Worm (Caenorhabditis elegans): ENCODE data around the gene grd-5.

grd-5 gene

DNA sequence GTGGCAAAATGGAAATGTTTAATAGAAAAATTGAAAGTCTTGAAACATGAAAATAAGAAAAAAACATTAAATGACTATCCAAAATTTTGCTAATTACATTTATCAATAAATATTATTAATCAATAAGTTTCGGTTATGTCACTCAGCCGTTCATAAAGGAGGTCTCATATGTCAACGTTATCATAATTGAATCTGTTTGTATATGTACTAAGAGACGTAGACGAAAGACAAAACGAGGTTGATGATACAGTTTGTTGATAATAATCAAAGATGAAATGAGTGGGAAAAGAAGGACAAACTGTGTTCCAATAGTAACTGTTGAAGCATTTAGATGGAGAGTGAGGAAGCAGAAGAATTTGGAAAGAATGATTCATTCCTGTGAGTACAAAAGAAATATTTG is 31.9 kb upstream of the grd-5 start:
- TF ChIP-seq elt-3 (tag; optimal IDR thresholded peaks at IDR 0.05): peak; percentile 51
- no peak for TF ChIP-seq unc-120 (tag; optimal IDR thresholded peaks at IDR 0.05; ENCODE audit: poor library complexity, severe bottlenecking)
- TF ChIP-seq ceh-83 (GFP tag; optimal IDR thresholded peaks at IDR 0.05): no peak
- no peak for TF ChIP-seq elt-1 (tag; optimal IDR thresholded peaks at IDR 0.05; ENCODE audit: borderline replicate concordance, insufficient read depth)
- TF ChIP-seq mab-5 (tag; optimal IDR thresholded peaks at IDR 0.05): no peak
- TF ChIP-seq ces-1 (GFP tag; optimal IDR thresholded peaks at IDR 0.05): no peak
- no peak for TF ChIP-seq ceh-39 (tag; optimal IDR thresholded peaks at IDR 0.05)
- no peak for TF ChIP-seq nhr-237 (tag; optimal IDR thresholded peaks at IDR 0.05)
- no peak for TF ChIP-seq blmp-1 (tag; optimal IDR thresholded peaks at IDR 0.05)

DNA sequence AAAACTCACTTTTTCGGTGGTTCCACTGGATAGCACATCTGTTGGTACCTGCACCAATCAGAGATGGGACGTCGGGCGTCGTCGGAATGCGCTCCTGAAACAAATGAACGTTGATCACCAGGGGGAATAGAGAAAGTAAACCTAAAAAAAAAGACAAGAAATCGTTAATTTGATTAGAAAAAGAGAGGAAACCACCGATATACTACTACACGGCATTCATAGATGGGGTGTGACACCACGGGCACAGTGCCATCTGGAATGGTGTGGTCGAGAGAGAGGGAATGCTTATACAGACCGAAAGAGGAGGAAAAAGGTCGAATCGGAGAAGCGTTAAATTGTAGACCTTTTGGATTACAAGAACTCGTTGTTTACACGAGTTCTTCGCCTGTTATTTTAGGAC is 30.8 kb upstream of the grd-5 start, which contains the start of gene C10B5.3:
TSS of gene C10B5.3 (minus strand) at position 101 of the 400 bp plus-strand sequence.
- TF ChIP-seq unc-39 (tag; optimal IDR thresholded peaks at IDR 0.05): no peak
- TF ChIP-seq lsy-2 (tag; optimal IDR thresholded peaks at IDR 0.05): no peak
- no peak for TF ChIP-seq snpc-4 (tag; optimal IDR thresholded peaks at IDR 0.05)
- no peak for TF ChIP-seq ztf-11 (tag; optimal IDR thresholded peaks at IDR 0.05)
- TF ChIP-seq nhr-237 (tag; optimal IDR thresholded peaks at IDR 0.05): no peak
- TF ChIP-seq ham-2 (GFP tag; optimal IDR thresholded peaks at IDR 0.05): no peak
- TF ChIP-seq nhr-28 (tag; optimal IDR thresholded peaks at IDR 0.05): no peak
- TF ChIP-seq drap-1 (GFP tag; optimal IDR thresholded peaks at IDR 0.05): no peak
- no peak for TF ChIP-seq ceh-83 (GFP tag; optimal IDR thresholded peaks at IDR 0.05)
- no peak for TF ChIP-seq sptf-1 (tag; optimal IDR thresholded peaks at IDR 0.05)
- TF ChIP-seq hlh-1 (tag; optimal IDR thresholded peaks at IDR 0.05): no peak

DNA sequence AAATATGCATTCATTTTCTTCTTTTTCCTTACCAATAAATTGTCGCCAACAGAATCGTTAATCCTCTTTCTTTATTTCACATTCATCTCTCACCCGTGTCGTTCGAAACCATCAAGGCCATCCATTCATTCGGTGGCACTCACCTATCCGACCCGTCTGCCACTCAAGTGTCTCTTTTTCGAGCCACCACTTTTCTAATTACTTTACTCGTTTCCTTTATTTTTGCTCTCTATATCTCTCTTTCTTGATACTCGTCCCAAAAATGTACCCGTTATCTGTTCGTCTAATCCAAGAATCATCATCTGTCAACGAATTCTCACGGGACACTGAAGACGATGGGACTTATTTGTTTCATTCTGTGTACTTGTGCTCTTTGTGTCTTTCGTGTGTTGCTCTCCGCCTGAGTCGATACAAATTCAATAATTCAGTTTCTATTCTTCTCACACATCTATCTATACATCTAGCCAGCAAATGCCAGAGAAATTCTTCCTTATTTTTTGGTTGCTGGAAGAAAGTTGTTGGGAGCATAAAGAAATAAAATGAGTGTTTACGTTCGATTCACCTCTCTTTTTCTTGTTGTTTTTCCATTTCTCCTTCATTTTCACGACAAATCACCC is 26.0 kb upstream of the grd-5 start:
- TF ChIP-seq ces-1 (GFP tag; optimal IDR thresholded peaks at IDR 0.05): peak; percentile 86
- TF ChIP-seq mep-1 (tag; optimal IDR thresholded peaks at IDR 0.05): no peak
- peak; percentile 59 for TF ChIP-seq unc-62 (GFP tag; optimal IDR thresholded peaks at IDR 0.05)

ce11 chrV:8594105-8594964 is 24.5 kb upstream of the grd-5 start, which contains the start of gene tag-196:
tag-196 (plus strand) TSS chrV:8594914.
- TF ChIP-seq hlh-1 (tag; optimal IDR thresholded peaks at IDR 0.05) (peak; percentile 94), mep-1 (tag; optimal IDR thresholded peaks at IDR 0.05) (no peak), unc-120 (tag; optimal IDR thresholded peaks at IDR 0.05; ENCODE audit: poor library complexity, severe bottlenecking) (peak; percentile 20), ceh-43 (GFP tag; optimal IDR thresholded peaks at IDR 0.05) (no peak), zip-8 (tag; optimal IDR thresholded peaks at IDR 0.05) (no peak), lsy-2 (tag; optimal IDR thresholded peaks at IDR 0.05) (no peak), ztf-11 (tag; optimal IDR thresholded peaks at IDR 0.05) (no peak), snpc-4 (tag; optimal IDR thresholded peaks at IDR 0.05) (no peak), blmp-1 (tag; optimal IDR thresholded peaks at IDR 0.05) (no peak), nhr-12 (tag; optimal IDR thresholded peaks at IDR 0.05) (no peak), nhr-2 (tag; optimal IDR thresholded peaks at IDR 0.05) (peak; percentile 11), mls-2 (tag; optimal IDR thresholded peaks at IDR 0.05) (no peak), nhr-28 (tag; optimal IDR thresholded peaks at IDR 0.05) (no peak), unc-62 (GFP tag; optimal IDR thresholded peaks at IDR 0.05) (peak; percentile 11), cnd-1 (tag; optimal IDR thresholded peaks at IDR 0.05) (peak; percentile 10), elt-1 (tag; optimal IDR thresholded peaks at IDR 0.05; ENCODE audit: borderline replicate concordance, insufficient read depth) (no peak), elt-3 (tag; optimal IDR thresholded peaks at IDR 0.05) (no peak), pha-4 (tag; optimal IDR thresholded peaks at IDR 0.05) (no peak), ham-2 (GFP tag; optimal IDR thresholded peaks at IDR 0.05) (no peak), ces-1 (GFP tag; optimal IDR thresholded peaks at IDR 0.05) (peak; percentile 95), unc-39 (tag; optimal IDR thresholded peaks at IDR 0.05) (no peak), ceh-39 (tag; optimal IDR thresholded peaks at IDR 0.05) (no peak)

- no peak for TF ChIP-seq bed-3 (GFP tag; optimal IDR thresholded peaks at IDR 0.05)
- TF ChIP-seq mep-1 (tag; optimal IDR thresholded peaks at IDR 0.05): no peak
Measured at ce11 chrV:8599192-8599591, 19.6 kb upstream of the grd-5 start, which contains the start of gene F41E6.7. F41E6.7 (minus strand) TSS chrV:8599292.

Data from whole organism, mixed stage, embryonic.